Worm (Caenorhabditis elegans) whole organism, late embryonic: ENCODE results near the gene Y38H6C.16.
A peak's percentile ranks its signal among the peaks of the same experiment; 100 is the strongest.

Source experiments
- F13H6.1 ChIP-seq: sonication (generic microtip); optimal IDR thresholded peaks from 2 replicates; lab custom pipeline; 2016; ENCODE audit warnings: missing genetic modification characterization, missing compliant biosample characterization
- Y22D7AL.16 ChIP-seq: sonication (generic microtip); optimal IDR thresholded peaks from 2 replicates; lab custom pipeline; 2016; ENCODE audit warnings: missing genetic modification characterization, missing compliant biosample characterization
- ahr-1 ChIP-seq: sonication (generic microtip); optimal IDR thresholded peaks from 2 replicates; lab custom pipeline; 2016; ENCODE audit warnings: missing genetic modification characterization, missing compliant biosample characterization
- ceh-14 ChIP-seq: sonication (generic microtip); optimal IDR thresholded peaks from 2 replicates; lab custom pipeline; 2016; ENCODE audit warnings: missing genotype, missing genetic modification characterization, missing compliant biosample characterization
- ceh-19 ChIP-seq: fragments of 200-800 bp; sonication (Bioruptor generic); optimal IDR thresholded peaks from 2 replicates; lab custom pipeline; 2018; ENCODE audit warnings: mild to moderate bottlenecking, missing genetic modification characterization, missing compliant biosample characterization
- ceh-2 ChIP-seq: sonication (generic microtip); optimal IDR thresholded peaks from 2 replicates; lab custom pipeline; 2016; ENCODE audit warnings: missing genotype, missing genetic modification characterization, missing compliant biosample characterization
- ceh-22 ChIP-seq: sonication (generic microtip); optimal IDR thresholded peaks from 2 replicates; lab custom pipeline; 2017; ENCODE audit warnings: missing biosample characterization, missing genetic modification characterization
- ceh-24 ChIP-seq: sonication (generic microtip); optimal IDR thresholded peaks from 2 replicates; lab custom pipeline; 2016; ENCODE audit warnings: mild to moderate bottlenecking, missing genetic modification characterization, missing compliant biosample characterization
- ceh-30 ChIP-seq: fragments of 150-350 bp; optimal IDR thresholded peaks from 2 replicates; lab custom pipeline; 2014; ENCODE audit warnings: missing biosample characterization, missing genetic modification characterization
- ceh-31 ChIP-seq: sonication (generic microtip); optimal IDR thresholded peaks from 2 replicates; lab custom pipeline; 2016; ENCODE audit warnings: missing genetic modification characterization, missing compliant biosample characterization
- ceh-45 ChIP-seq: fragments of 200-800 bp; sonication (Bioruptor generic); IDR thresholded peaks from 2 replicates; pipeline ENCODE4 v1.3.6; 2022; ENCODE audit warnings: missing genetic modification reagents, missing genetic modification characterization, missing compliant biosample characterization
- ceh-48 ChIP-seq: sonication (generic microtip); optimal IDR thresholded peaks from 2 replicates; lab custom pipeline; 2016; ENCODE audit warnings: missing genetic modification characterization, inconsistent platforms, missing compliant biosample characterization
- ceh-9 ChIP-seq: sonication (generic microtip); optimal IDR thresholded peaks from 2 replicates; lab custom pipeline; 2016; ENCODE audit warnings: mild to moderate bottlenecking, missing genetic modification characterization, inconsistent platforms, missing compliant biosample characterization
- dve-1 ChIP-seq: sonication (generic microtip); optimal IDR thresholded peaks from 2 replicates; lab custom pipeline; 2017; ENCODE audit warnings: antibody characterized with exemption, mild to moderate bottlenecking, missing genetic modification characterization, missing compliant biosample characterization
- elt-2 ChIP-seq: sonication (generic microtip); optimal IDR thresholded peaks from 2 replicates; lab custom pipeline; 2016; ENCODE audit warnings: missing genetic modification reagents, missing genetic modification characterization, missing compliant biosample characterization
- ets-4 ChIP-seq: sonication (generic microtip); optimal IDR thresholded peaks from 2 replicates; lab custom pipeline; 2016; ENCODE audit warnings: missing genetic modification characterization, missing compliant biosample characterization
- eyg-1 ChIP-seq: sonication (generic microtip); optimal IDR thresholded peaks from 2 replicates; lab custom pipeline; 2016; ENCODE audit warnings: missing genotype, missing genetic modification characterization, missing compliant biosample characterization
- fax-1 ChIP-seq: sonication (generic microtip); optimal IDR thresholded peaks from 2 replicates; lab custom pipeline; 2016; ENCODE audit warnings: missing genotype, missing genetic modification characterization, missing compliant biosample characterization
- gmeb-2 ChIP-seq: sonication (generic microtip); optimal IDR thresholded peaks from 2 replicates; lab custom pipeline; 2016; ENCODE audit warnings: missing genetic modification characterization, inconsistent platforms, missing compliant biosample characterization
- hlh-13 ChIP-seq: fragments of 200-800 bp; sonication (Bioruptor generic); optimal IDR thresholded peaks from 2 replicates; lab custom pipeline; 2018; ENCODE audit warnings: mild to moderate bottlenecking, missing genetic modification characterization, missing compliant biosample characterization
- hlh-30 ChIP-seq: sonication (generic microtip); optimal IDR thresholded peaks from 2 replicates; lab custom pipeline; 2017; ENCODE audit warnings: antibody characterized with exemption, missing genetic modification characterization, missing compliant biosample characterization; ENCODE audit not compliant: insufficient read depth
- hlh-8 ChIP-seq: sonication (generic microtip); optimal IDR thresholded peaks from 2 replicates; lab custom pipeline; 2016; ENCODE audit warnings: missing genotype, missing genetic modification characterization, missing compliant biosample characterization
- lim-6 ChIP-seq: sonication (generic microtip); optimal IDR thresholded peaks from 2 replicates; lab custom pipeline; 2016; ENCODE audit warnings: missing genetic modification characterization, missing compliant biosample characterization
- lin-11 ChIP-seq: fragments of 200-800 bp; sonication (Bioruptor generic); optimal IDR thresholded peaks from 2 replicates; lab custom pipeline; 2018; ENCODE audit warnings: mild to moderate bottlenecking, missing genetic modification characterization, missing compliant biosample characterization
- nfya-1 ChIP-seq: sonication (generic microtip); optimal IDR thresholded peaks from 2 replicates; lab custom pipeline; 2017; ENCODE audit warnings: missing genetic modification characterization, mild to moderate bottlenecking, missing compliant biosample characterization, antibody characterized with exemption, moderate library complexity
- nhr-232 ChIP-seq: sonication (generic microtip); optimal IDR thresholded peaks from 2 replicates; lab custom pipeline; 2016; ENCODE audit warnings: missing genetic modification characterization, missing compliant biosample characterization
- npax-4 ChIP-seq: sonication (generic microtip); optimal IDR thresholded peaks from 2 replicates; lab custom pipeline; 2016; ENCODE audit warnings: missing genetic modification characterization, missing compliant biosample characterization
- pax-1 ChIP-seq: fragments of 150-350 bp; optimal IDR thresholded peaks from 2 replicates; lab custom pipeline; 2014; ENCODE audit warnings: missing biosample characterization, missing genetic modification characterization
- pha-2 ChIP-seq: sonication (generic microtip); optimal IDR thresholded peaks from 2 replicates; lab custom pipeline; 2017; ENCODE audit warnings: mild to moderate bottlenecking, missing genetic modification characterization, missing compliant biosample characterization
- pqm-1 ChIP-seq: sonication (generic microtip); optimal IDR thresholded peaks from 2 replicates; lab custom pipeline; 2016; ENCODE audit warnings: missing genetic modification characterization, missing compliant biosample characterization
- rnt-1 ChIP-seq: sonication (generic microtip); optimal IDR thresholded peaks from 2 replicates; lab custom pipeline; 2016; ENCODE audit warnings: missing genetic modification characterization, missing compliant biosample characterization
- sox-2 ChIP-seq: fragments of 200-800 bp; sonication (Bioruptor generic); IDR thresholded peaks from 2 replicates; pipeline ENCODE4 v1.3.6; 2022; ENCODE audit warnings: missing genetic modification reagents, missing genetic modification characterization, missing compliant biosample characterization
- ttx-3 ChIP-seq: sonication (generic microtip); optimal IDR thresholded peaks from 2 replicates; lab custom pipeline; 2016; ENCODE audit warnings: missing genetic modification reagents, missing genetic modification characterization, missing compliant biosample characterization
- unc-3 ChIP-seq, 2 experiments: fragments of 200-800 bp in 1 of 2; sonication (Bioruptor generic) in 1 of 2; sonication (generic microtip) in 1 of 2; conservative IDR thresholded peaks in 1 of 2; optimal IDR thresholded peaks in 1 of 2; 2 replicates each; pipeline versions ENCODE4 v1.3.6 to Lab custom; 2016 to 2022; ENCODE audit warnings: missing compliant biosample characterization in 2 of 2, missing genetic modification characterization in 2 of 2, missing genetic modification reagents in 1 of 2
- unc-42 ChIP-seq: sonication (generic microtip); optimal IDR thresholded peaks from 2 replicates; lab custom pipeline; 2016; ENCODE audit warnings: missing genotype, missing genetic modification characterization, missing compliant biosample characterization
- unc-55 ChIP-seq: sonication (generic microtip); optimal IDR thresholded peaks from 2 replicates; lab custom pipeline; 2017; ENCODE audit warnings: missing biosample characterization, missing genetic modification reagents, missing genetic modification characterization
- unc-86 ChIP-seq: sonication (generic microtip); optimal IDR thresholded peaks from 2 replicates; lab custom pipeline; 2016; ENCODE audit warnings: missing genetic modification characterization, missing compliant biosample characterization
- zip-5 ChIP-seq: sonication (generic microtip); optimal IDR thresholded peaks from 2 replicates; lab custom pipeline; 2016; ENCODE audit warnings: missing genetic modification characterization, missing compliant biosample characterization

Y38H6C.16 gene

DNA sequence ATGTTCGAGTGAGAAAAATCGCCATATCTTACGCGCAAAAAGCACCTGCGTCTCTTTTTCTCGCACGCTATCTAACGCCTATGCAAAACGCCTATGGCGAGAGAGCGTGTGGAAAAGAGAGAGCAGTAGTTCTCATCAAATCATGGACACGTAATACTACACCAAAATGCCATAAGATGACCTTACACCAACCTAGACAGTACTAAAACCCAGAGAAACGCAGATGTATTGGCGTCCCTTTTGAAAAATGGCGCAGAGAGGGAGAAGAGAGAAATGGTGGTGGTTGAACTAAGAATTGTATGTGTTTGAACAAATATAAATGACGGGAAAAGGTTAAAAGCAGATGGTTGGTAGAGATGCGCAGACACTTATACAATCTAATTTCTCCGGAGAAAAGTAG, at the start of gene Y38H6C.16:
Gene Y38H6C.16, minus strand, starts transcription at position 293 of the 400 bp plus-strand sequence.
- no peak for TF ChIP-seq hlh-13
- TF ChIP-seq ceh-45 (GFP tag; lab: Robert Waterston, UW), result no peak
- TF ChIP-seq Y22D7AL.16 (tag; lab: Kevin White, UChicago), result no peak
- peak; percentile 14 for TF ChIP-seq elt-2 (tag; lab: Kevin White, UChicago)

DNA sequence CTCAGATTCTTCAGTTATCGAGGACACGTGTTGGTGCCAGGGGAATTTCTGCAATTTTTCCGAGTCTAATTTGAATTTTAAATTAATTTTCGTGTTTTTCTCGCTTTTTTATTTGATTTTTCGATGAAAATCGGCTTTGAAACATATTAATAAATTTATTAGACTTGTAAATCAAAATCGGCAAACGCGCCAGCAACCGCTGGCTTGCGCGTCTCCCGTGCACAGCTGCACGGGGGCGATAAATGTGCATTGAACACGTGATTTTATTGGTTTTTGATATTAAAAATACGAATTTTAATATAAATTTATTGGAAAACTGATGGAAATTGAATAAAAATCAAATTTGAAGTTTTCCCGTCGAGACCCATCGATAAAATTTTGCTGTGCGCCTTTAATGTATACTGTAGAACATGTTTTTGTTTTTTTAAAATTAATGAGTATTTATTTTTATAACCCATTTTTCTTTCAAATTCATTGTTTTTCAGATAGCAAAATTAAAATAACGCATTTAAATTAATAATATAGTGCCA, 41.4 kb upstream of the Y38H6C.16 start, which contains the start of gene F26F2.7:
Gene F26F2.7, plus strand, starts transcription at position 480 of the 530 bp plus-strand sequence.
- no peak for TF ChIP-seq ceh-24
- peak; percentile 55 for TF ChIP-seq elt-2 (tag; lab: Kevin White, UChicago)
- TF ChIP-seq ceh-14 (tag; lab: Kevin White, UChicago), result peak; percentile 60
- TF ChIP-seq unc-3 (GFP tag; conservative IDR thresholded peaks at IDR 0.05; lab: Robert Waterston, UW), result no peak
- peak; percentile 41 for TF ChIP-seq unc-3 (tag; optimal IDR thresholded peaks at IDR 0.05; lab: Kevin White, UChicago)
- TF ChIP-seq ceh-31 (tag; lab: Kevin White, UChicago), result peak; percentile 31
- no peak for TF ChIP-seq ceh-2 (tag; lab: Kevin White, UChicago)
- no peak for TF ChIP-seq lim-6 (tag; lab: Kevin White, UChicago)
- peak; percentile 34 for TF ChIP-seq ceh-48 (tag; lab: Kevin White, UChicago)
- peak; percentile 38 for TF ChIP-seq ttx-3 (tag; lab: Kevin White, UChicago)
- no peak for TF ChIP-seq npax-4
- peak; percentile 34 for TF ChIP-seq ceh-30
- peak; percentile 31 for TF ChIP-seq lin-11 (tag; lab: Kevin White, UChicago)
- TF ChIP-seq dve-1 (tag; lab: Kevin White, UChicago), result no peak
- TF ChIP-seq pha-2, result peak; percentile 64
- no peak for TF ChIP-seq ahr-1 (tag; lab: Kevin White, UChicago)
- TF ChIP-seq hlh-30 (tag; lab: Kevin White, UChicago), result peak; percentile 76
- TF ChIP-seq gmeb-2, result peak; percentile 20
- peak; percentile 52 for TF ChIP-seq unc-42 (tag; lab: Kevin White, UChicago)
- no peak for TF ChIP-seq ets-4 (tag; lab: Kevin White, UChicago)
- TF ChIP-seq F13H6.1 (tag; lab: Kevin White, UChicago), result no peak
- TF ChIP-seq nfya-1, result peak; percentile 36
- TF ChIP-seq unc-55 (GFP tag; lab: Kevin White, UChicago), result no peak
- peak; percentile 51 for TF ChIP-seq unc-86 (tag; lab: Kevin White, UChicago)
- TF ChIP-seq nhr-232, result no peak
- TF ChIP-seq sox-2 (GFP tag; lab: Robert Waterston, UW), result no peak

DNA sequence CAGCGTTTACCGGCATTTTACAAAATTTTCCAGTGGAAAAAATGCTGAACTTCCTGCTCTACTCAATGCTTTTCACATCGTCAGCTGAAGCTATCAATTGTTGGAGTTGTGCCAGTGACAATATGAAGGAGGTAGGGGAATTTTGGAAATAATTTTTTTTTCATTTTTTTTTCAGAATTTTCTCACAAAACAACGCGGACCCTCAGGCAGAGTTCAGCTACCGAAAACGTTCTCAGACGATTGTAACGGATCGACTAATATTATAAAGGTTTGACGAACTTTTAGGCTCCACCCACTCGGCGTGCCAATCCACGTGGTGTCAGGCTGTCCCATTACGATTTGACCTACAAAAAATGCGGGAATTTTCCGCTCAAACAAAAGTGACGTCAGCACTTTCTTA, 40.4 kb upstream of the Y38H6C.16 start, which contains the start of gene F26F2.8:
Gene F26F2.8, plus strand, starts transcription at position 13 of the 400 bp plus-strand sequence.
- TF ChIP-seq pqm-1 (tag; lab: Kevin White, UChicago), result no peak
- TF ChIP-seq F13H6.1 (tag; lab: Kevin White, UChicago), result no peak
- no peak for TF ChIP-seq ceh-31 (tag; lab: Kevin White, UChicago)
- TF ChIP-seq nfya-1, result no peak
- TF ChIP-seq ceh-30, result no peak
- TF ChIP-seq ceh-22 (tag; lab: Kevin White, UChicago), result no peak
- TF ChIP-seq gmeb-2, result no peak
- no peak for TF ChIP-seq ceh-19 (GFP tag; lab: Kevin White, UChicago)
- no peak for TF ChIP-seq hlh-8 (tag; lab: Kevin White, UChicago)
- no peak for TF ChIP-seq rnt-1
- no peak for TF ChIP-seq fax-1 (tag; lab: Kevin White, UChicago)
- TF ChIP-seq ttx-3 (tag; lab: Kevin White, UChicago), result no peak
- TF ChIP-seq pax-1 (tag; lab: Kevin White, UChicago), result no peak
- no peak for TF ChIP-seq ceh-45 (GFP tag; lab: Robert Waterston, UW)
- no peak for TF ChIP-seq npax-4
- TF ChIP-seq zip-5 (tag; lab: Kevin White, UChicago), result no peak
- TF ChIP-seq eyg-1 (tag; lab: Kevin White, UChicago), result no peak
- no peak for TF ChIP-seq ceh-9
- TF ChIP-seq, all 69 proteins: peak for 0
